Fruit fly (Drosophila melanogaster) whole organism, wandering third instar larva: ENCODE results near the gene CrebA.

Source experiments
- Hnf4 ChIP-seq: fragments of 200-800 bp; sonication (Bioruptor generic); optimal IDR thresholded peaks from 2 replicates; lab custom pipeline; 2016; ENCODE audit warnings: missing biosample characterization, mild to moderate bottlenecking, missing genetic modification characterization
- Hr78 ChIP-seq: fragments of >200 bp; optimal IDR thresholded peaks from 2 replicates; lab custom pipeline; 2017; ENCODE audit warnings: missing biosample characterization, missing genetic modification characterization
- OdsH ChIP-seq: fragments of 200-800 bp; sonication (Bioruptor generic); optimal IDR thresholded peaks from 2 replicates; lab custom pipeline; 2016; ENCODE audit warnings: missing biosample characterization, mild to moderate bottlenecking, missing genetic modification characterization
- jim ChIP-seq: fragments of 175-275, 200-325 bp; sonication (Bioruptor generic); optimal IDR thresholded peaks from 2 replicates; lab custom pipeline; 2016; ENCODE audit warnings: missing biosample characterization, mild to moderate bottlenecking, missing genetic modification characterization

dm6 chr3L:15519492-15519891 is 15.7 kb upstream of the CrebA start, which contains the start of gene mex1:
- TF ChIP-seq Hr78 (GFP tag; lab: Kevin White, UChicago) (no peak), Hnf4 (GFP tag; lab: Kevin White, UChicago) (no peak), jim (no peak), OdsH (GFP tag; lab: Kevin White, UChicago) (no peak)
